Fruit fly (Drosophila melanogaster): ENCODE results near the gene AlaRS-m.

AlaRS-m gene

DNA sequence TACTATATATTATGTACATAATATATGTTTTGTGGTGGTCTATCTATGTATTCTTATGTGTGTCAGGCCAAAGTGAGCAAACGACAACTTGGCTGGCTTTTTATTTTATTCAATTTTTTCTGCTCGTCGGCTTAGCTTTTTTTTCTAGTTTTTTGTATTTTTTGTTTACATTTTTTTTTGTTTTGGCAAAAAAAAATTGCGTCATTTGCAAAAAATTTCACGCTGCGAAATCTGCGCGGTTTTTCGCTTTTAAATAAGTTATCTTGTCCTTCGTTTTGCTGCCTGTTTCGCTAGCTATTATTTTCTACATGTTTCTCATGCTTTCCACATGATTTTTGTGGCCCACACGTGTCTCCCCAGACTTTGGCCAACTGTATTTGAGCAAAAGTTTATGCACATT lies 26.6 kb downstream of the AlaRS-m start:
- TF ChIP-seq Myc (optimal IDR thresholded peaks at IDR 0.05) (no peak), CrebA (GFP tag; optimal IDR thresholded peaks at IDR 0.05; ENCODE audit: borderline replicate concordance) (no peak), Hr83 (GFP tag; optimal IDR thresholded peaks at IDR 0.05; ENCODE audit: poor library complexity, severe bottlenecking) (no peak)

DNA sequence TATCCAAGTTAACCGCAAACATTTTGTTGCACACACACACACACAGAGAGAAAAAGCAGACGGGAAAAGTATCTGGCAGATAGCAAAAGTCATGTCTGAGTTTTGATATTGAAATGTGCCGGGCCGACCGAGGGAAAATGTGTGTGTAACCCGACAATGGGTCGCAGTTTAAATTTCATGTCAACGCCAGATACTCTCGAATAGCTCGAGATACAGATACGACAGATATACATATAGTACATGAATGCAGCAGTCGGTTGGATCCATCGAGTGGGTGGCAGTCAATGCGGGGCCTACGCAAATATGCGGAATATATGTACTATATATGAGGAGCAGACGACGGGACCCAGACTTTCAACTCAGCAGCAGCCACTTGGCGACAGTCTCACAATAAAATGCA lies 30.2 kb downstream of the AlaRS-m start:
- TF ChIP-seq CG32264 (GFP tag; optimal IDR thresholded peaks at IDR 0.05) (no peak), fru (GFP tag; optimal IDR thresholded peaks at IDR 0.05) (no peak), sv (GFP tag; optimal IDR thresholded peaks at IDR 0.05) (no peak), Hr78 (GFP tag; optimal IDR thresholded peaks at IDR 0.05) (no peak), Sp1 (GFP tag; optimal IDR thresholded peaks at IDR 0.05) (no peak), tai (GFP tag; optimal IDR thresholded peaks at IDR 0.05) (no peak), GATAd (GFP tag; optimal IDR thresholded peaks at IDR 0.05) (no peak), Dfd (GFP tag; optimal IDR thresholded peaks at IDR 0.05) (no peak), Jra (GFP tag; optimal IDR thresholded peaks at IDR 0.05) (no peak), ey (GFP tag; optimal IDR thresholded peaks at IDR 0.05) (no peak)

DNA sequence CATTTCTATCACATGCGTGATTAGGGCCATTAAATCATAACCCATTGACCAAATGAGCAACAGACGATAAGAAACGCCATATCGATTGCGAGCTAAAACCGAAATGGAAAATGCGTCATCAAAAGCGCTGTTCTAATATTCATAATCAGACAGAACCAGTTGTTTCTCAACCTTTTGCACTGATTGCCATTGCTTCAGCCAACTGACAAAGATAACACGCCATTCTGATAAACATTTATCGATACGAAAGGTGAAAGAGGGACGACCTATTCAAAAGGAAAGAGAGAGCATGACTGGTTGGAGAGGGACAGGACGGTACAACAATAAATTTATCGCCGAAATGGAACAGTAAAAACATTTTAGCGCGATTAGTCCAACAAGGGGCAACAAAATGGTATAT lies 30.9 kb downstream of the AlaRS-m start:
- no peak for TF ChIP-seq Rel (GFP tag; optimal IDR thresholded peaks at IDR 0.05)
- TF ChIP-seq Rel (tag; optimal IDR thresholded peaks at IDR 0.05), result peak; percentile 72
- no peak for TF ChIP-seq pan (optimal IDR thresholded peaks at IDR 0.05)
- TF ChIP-seq CrebA (GFP tag; optimal IDR thresholded peaks at IDR 0.05; ENCODE audit: borderline replicate concordance), result peak; percentile 56
- peak; percentile 41 for TF ChIP-seq br (GFP tag; optimal IDR thresholded peaks at IDR 0.05)
- no peak for TF ChIP-seq lola (GFP tag; optimal IDR thresholded peaks at IDR 0.05)
- TF ChIP-seq Hnf4 (GFP tag; optimal IDR thresholded peaks at IDR 0.05), result peak; percentile 38
- peak; percentile 32 for TF ChIP-seq h (GFP tag; optimal IDR thresholded peaks at IDR 0.05)
- TF ChIP-seq brk (GFP tag; optimal IDR thresholded peaks at IDR 0.05), result peak; percentile 23
- peak; percentile 9 for TF ChIP-seq psq (GFP tag; optimal IDR thresholded peaks at IDR 0.05)
- peak; percentile 17 for TF ChIP-seq Hr83 (GFP tag; optimal IDR thresholded peaks at IDR 0.05; ENCODE audit: poor library complexity, severe bottlenecking)
- TF ChIP-seq Mio (GFP tag; optimal IDR thresholded peaks at IDR 0.05), result no peak

DNA sequence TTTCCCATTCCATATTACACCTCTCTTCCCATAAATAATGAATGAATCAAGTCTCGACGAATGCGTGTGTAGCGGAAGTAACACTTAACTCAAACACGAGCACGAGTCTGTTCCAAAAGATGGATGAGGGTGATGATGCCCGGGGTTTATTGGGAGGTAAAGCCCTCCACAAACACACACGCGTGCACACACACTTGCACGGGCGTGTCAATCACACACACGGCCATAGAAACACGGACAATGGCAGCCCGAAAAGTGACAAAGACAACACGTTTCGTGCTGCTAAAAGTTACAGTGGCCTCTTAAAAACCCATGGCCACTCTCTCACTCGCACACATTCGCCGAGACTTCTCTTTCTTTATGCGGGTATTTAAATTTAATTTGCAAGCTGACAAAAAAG lies 33.0 kb downstream of the AlaRS-m start:
- TF ChIP-seq Dfd (GFP tag; optimal IDR thresholded peaks at IDR 0.05) (no peak), sv (GFP tag; optimal IDR thresholded peaks at IDR 0.05) (no peak), CG9705 (GFP tag; optimal IDR thresholded peaks at IDR 0.05) (no peak), lola (GFP tag; optimal IDR thresholded peaks at IDR 0.05) (no peak), Abd-B (GFP tag; optimal IDR thresholded peaks at IDR 0.05) (no peak)

DNA sequence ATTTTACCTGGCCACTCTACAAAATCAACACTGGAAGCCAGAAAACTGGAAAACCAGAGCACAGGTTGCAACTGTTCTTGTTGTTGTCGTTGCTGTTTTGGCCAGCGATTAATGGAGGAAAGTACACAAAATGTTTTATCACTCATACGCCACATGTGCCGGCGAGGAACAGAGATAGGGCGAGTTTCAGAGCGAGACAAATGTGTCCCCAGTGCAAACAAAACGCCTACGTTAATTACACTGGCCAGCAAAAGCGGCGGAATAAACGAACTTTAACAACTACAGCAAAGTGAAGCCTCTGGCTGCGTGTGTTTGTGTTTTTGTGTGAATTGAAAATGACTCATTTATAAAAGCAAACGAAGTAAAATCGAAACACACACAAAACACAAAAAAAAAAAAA lies 34.3 kb downstream of the AlaRS-m start:
- no peak for TF ChIP-seq N (GFP tag; optimal IDR thresholded peaks at IDR 0.05)
- TF ChIP-seq foxo (GFP tag; optimal IDR thresholded peaks at IDR 0.05), result no peak
- no peak for TF ChIP-seq Rel (GFP tag; optimal IDR thresholded peaks at IDR 0.05)
- peak; percentile 91 for TF ChIP-seq Rel (tag; optimal IDR thresholded peaks at IDR 0.05)
- TF ChIP-seq h (GFP tag; optimal IDR thresholded peaks at IDR 0.05), result peak; percentile 34
- TF ChIP-seq Dif (GFP tag; optimal IDR thresholded peaks at IDR 0.05; ENCODE audit: partially characterized antibody), result no peak
- no peak for TF ChIP-seq sv (GFP tag; optimal IDR thresholded peaks at IDR 0.05)
- TF ChIP-seq psq (GFP tag; optimal IDR thresholded peaks at IDR 0.05), result peak; percentile 32
- peak; percentile 16 for TF ChIP-seq OdsH (GFP tag; optimal IDR thresholded peaks at IDR 0.05)

DNA sequence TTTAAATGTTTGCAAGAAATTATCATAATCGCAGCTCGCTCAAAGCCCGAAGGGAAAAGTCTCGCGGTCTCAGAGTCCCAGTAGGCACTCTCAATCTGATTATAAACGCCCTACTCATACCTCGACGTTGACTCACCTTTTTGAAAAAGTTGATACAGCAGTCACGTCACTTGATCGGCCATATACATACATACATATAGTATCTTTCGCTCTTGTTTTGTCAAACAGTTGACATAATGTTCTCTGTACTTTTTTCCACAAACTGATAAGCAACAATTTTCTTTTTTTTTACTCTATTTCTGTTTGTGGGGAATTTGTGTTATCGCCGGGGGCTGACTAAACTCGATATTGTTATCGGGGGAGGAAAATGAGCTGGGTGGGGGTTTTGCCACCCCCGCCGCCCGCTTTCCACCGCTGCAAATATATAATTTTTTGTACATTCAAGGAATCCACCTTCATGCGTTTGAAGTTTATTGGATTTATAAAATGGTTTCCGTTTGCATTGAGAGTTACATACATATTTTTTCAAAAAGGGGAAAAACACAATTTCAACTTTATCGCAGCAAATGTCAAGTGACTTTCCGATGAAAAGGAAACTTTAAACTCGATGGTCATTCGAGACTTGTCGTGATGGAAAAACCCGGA lies 35.2 kb downstream of the AlaRS-m start:
- TF ChIP-seq Sp1 (GFP tag; optimal IDR thresholded peaks at IDR 0.05) (no peak), Hnf4 (GFP tag; optimal IDR thresholded peaks at IDR 0.05) (no peak), Rel (GFP tag; optimal IDR thresholded peaks at IDR 0.05) (no peak), Rel (tag; optimal IDR thresholded peaks at IDR 0.05) (peak; percentile 99), Jra (GFP tag; optimal IDR thresholded peaks at IDR 0.05) (peak; percentile 45), fru (GFP tag; optimal IDR thresholded peaks at IDR 0.05) (no peak), woc (GFP tag; optimal IDR thresholded peaks at IDR 0.05) (no peak), Dfd (GFP tag; optimal IDR thresholded peaks at IDR 0.05) (no peak), N (GFP tag; optimal IDR thresholded peaks at IDR 0.05) (no peak), brk (GFP tag; optimal IDR thresholded peaks at IDR 0.05) (peak; percentile 11), br (GFP tag; optimal IDR thresholded peaks at IDR 0.05) (no peak), dsf (GFP tag; optimal IDR thresholded peaks at IDR 0.05; ENCODE audit: borderline replicate concordance) (no peak), CG9705 (GFP tag; optimal IDR thresholded peaks at IDR 0.05) (no peak), CrebA (GFP tag; optimal IDR thresholded peaks at IDR 0.05; ENCODE audit: borderline replicate concordance) (peak; percentile 6)
